Worm (Caenorhabditis elegans) whole organism, L2 larva: ENCODE results near the gene msp-32.

Experiments
- mdl-1 ChIP-seq, 2 experiments: fragments of 150-350 bp in 1 of 2; sonication (generic microtip) in 1 of 2; optimal IDR thresholded peaks; 2 replicates each; lab custom pipeline; 2017; ENCODE audit warnings: missing biosample characterization in 2 of 2, missing genetic modification characterization in 2 of 2
- nhr-23 ChIP-seq: fragments of 150-350 bp; optimal IDR thresholded peaks from 2 replicates; lab custom pipeline; 2014; ENCODE audit warnings: missing biosample characterization, missing genetic modification reagents, missing genetic modification characterization

ce11 chrII:4855489-4855888 is 43.1 kb upstream of the msp-32 start:
- TF ChIP-seq mdl-1 (tag; optimal IDR thresholded peaks at IDR 0.05; lab: Kevin White, UChicago) (no peak), nhr-23 (tag; lab: Kevin White, UChicago) (no peak)
